Fruit fly (Drosophila melanogaster): ENCODE measurements around the gene p.

The p gene

dm6 chr3R:8669029-8669707, 1.3 kb downstream of the p start (continued):
- TF ChIP-seq CG2875 (GFP tag; optimal IDR thresholded peaks at IDR 0.05) (peak; percentile 98), CG11696 (GFP tag; IDR thresholded peaks at IDR 0.05) (peak; percentile 100), phol (tag; optimal IDR thresholded peaks at IDR 0.05) (peak; percentile 97), Dp (GFP tag; optimal IDR thresholded peaks at IDR 0.05) (peak; percentile 38), CG6791 (GFP tag; IDR thresholded peaks at IDR 0.05; ENCODE audit: partially characterized antibody) (peak; percentile 92), slbo (GFP tag; IDR thresholded peaks at IDR 0.05) (peak; percentile 96), kay (GFP tag; optimal IDR thresholded peaks at IDR 0.05) (peak; percentile 95), CG34422 (GFP tag; IDR thresholded peaks at IDR 0.05) (peak; percentile 97), CG1024 (GFP tag; IDR thresholded peaks at IDR 0.05) (peak; percentile 93), Mrtf (GFP tag; IDR thresholded peaks at IDR 0.05) (peak; percentile 93), disco-r (GFP tag; optimal IDR thresholded peaks at IDR 0.05) (peak; percentile 95), CG14965 (GFP tag; optimal IDR thresholded peaks at IDR 0.05; ENCODE audit: borderline replicate concordance) (peak; percentile 80), scrt (GFP tag; optimal IDR thresholded peaks at IDR 0.05) (peak; percentile 97), lab (GFP tag; optimal IDR thresholded peaks at IDR 0.05) (peak; percentile 99), CG32532 (GFP tag; IDR thresholded peaks at IDR 0.05) (peak; percentile 97), p53 (GFP tag; optimal IDR thresholded peaks at IDR 0.05) (peak; percentile 91), CG3726 (GFP tag; IDR thresholded peaks at IDR 0.05) (peak; percentile 93), pho (GFP tag; optimal IDR thresholded peaks at IDR 0.05) (peak; percentile 97), Xrp1 (GFP tag; IDR thresholded peaks at IDR 0.05) (peak; percentile 99), NC2β (GFP tag; optimal IDR thresholded peaks at IDR 0.05) (peak; percentile 98), NK7.1 (GFP tag; optimal IDR thresholded peaks at IDR 0.05) (peak; percentile 96), nom (GFP tag; optimal IDR thresholded peaks at IDR 0.05) (peak; percentile 96), Ravus (GFP tag; IDR thresholded peaks at IDR 0.05) (peak; percentile 85), bigmax (GFP tag; optimal IDR thresholded peaks at IDR 0.05) (peak; percentile 85), salm (tag; optimal IDR thresholded peaks at IDR 0.05) (peak; percentile 96), CG8290 (GFP tag; optimal IDR thresholded peaks at IDR 0.05) (peak; percentile 97), CG8290 (tag; optimal IDR thresholded peaks at IDR 0.05) (peak; percentile 94 to 99), CG7987 (GFP tag; optimal IDR thresholded peaks at IDR 0.05) (peak; percentile 96), Bteb2 (GFP tag; optimal IDR thresholded peaks at IDR 0.05) (peak; percentile 97), CG9817 (tag; optimal IDR thresholded peaks at IDR 0.05) (peak; percentile 94), CG2120 (GFP tag; optimal IDR thresholded peaks at IDR 0.05) (peak; percentile 99), lbe (GFP tag; optimal IDR thresholded peaks at IDR 0.05) (peak; percentile 97), Hr3 (GFP tag; optimal IDR thresholded peaks at IDR 0.05) (peak; percentile 96), CG12236 (GFP tag; optimal IDR thresholded peaks at IDR 0.05) (peak; percentile 95), Vsx1 (GFP tag; optimal IDR thresholded peaks at IDR 0.05) (peak; percentile 96), tap (tag; optimal IDR thresholded peaks at IDR 0.05) (peak; percentile 98), CG4820 (GFP tag; optimal IDR thresholded peaks at IDR 0.05) (peak; percentile 97), Bdp1 (GFP tag; optimal IDR thresholded peaks at IDR 0.05) (peak; percentile 99), CG7839 (tag; optimal IDR thresholded peaks at IDR 0.05) (peak; percentile 98), chinmo (GFP tag; IDR thresholded peaks at IDR 0.05; ENCODE audit: partially characterized antibody) (0 out of 4 replicates have a peak, but pooled peaks have one; percentile 77), gcm2 (GFP tag; optimal IDR thresholded peaks at IDR 0.05) (peak; percentile 94), CG5953 (GFP tag; IDR thresholded peaks at IDR 0.05) (peak; percentile 95), Ssrp (tag; optimal IDR thresholded peaks at IDR 0.05) (peak; percentile 96), Ets97D (GFP tag; optimal IDR thresholded peaks at IDR 0.05) (peak; percentile 92), CG8478 (optimal IDR thresholded peaks at IDR 0.05) (no peak), Side (GFP tag; optimal IDR thresholded peaks at IDR 0.05) (peak; percentile 98), CG5245 (GFP tag; optimal IDR thresholded peaks at IDR 0.05) (peak; percentile 97), Dfd (GFP tag; optimal IDR thresholded peaks at IDR 0.05) (no peak), CHES-1-like (GFP tag; optimal IDR thresholded peaks at IDR 0.05) (peak; percentile 96), aop (GFP tag; IDR thresholded peaks at IDR 0.05) (peak; percentile 83), ERR (GFP tag; optimal IDR thresholded peaks at IDR 0.05) (peak; percentile 96)

Data from whole organism, embryonic.